Fruit fly (Drosophila melanogaster) whole organism, embryonic: Measurements from ENCODE around the gene mdu.

Experiments
- Asciz ChIP-seq: fragments of 200-800 bp; sonication (Bioruptor generic); optimal IDR thresholded peaks from 2 replicates; lab custom pipeline; 2017; ENCODE audit warnings: missing biosample characterization, mild to moderate bottlenecking, missing genetic modification characterization, missing genetic modification reagents
- BtbVII ChIP-seq: fragments of 200-800 bp; sonication (Bioruptor generic); optimal IDR thresholded peaks from 3 replicates; lab custom pipeline; 2017; ENCODE audit warnings: missing biosample characterization, mild to moderate bottlenecking, missing genetic modification characterization
- CG10565 ChIP-seq: fragments of 200-800 bp; sonication (Bioruptor generic); optimal IDR thresholded peaks from 3 replicates; lab custom pipeline; 2016; ENCODE audit warnings: missing biosample characterization, mild to moderate bottlenecking, missing genetic modification characterization
- CG11398 ChIP-seq: fragments of 200-800 bp; sonication (Bioruptor generic); optimal IDR thresholded peaks from 2 replicates; lab custom pipeline; 2016; ENCODE audit warnings: missing biosample characterization, missing genetic modification characterization
- CG12391 ChIP-seq: fragments of 200-800 bp; sonication (Bioruptor generic); optimal IDR thresholded peaks from 3 replicates; lab custom pipeline; 2018; ENCODE audit warnings: missing biosample characterization, mild to moderate bottlenecking, missing genetic modification characterization, moderate library complexity
- CG16779 ChIP-seq: fragments of 200-800 bp; sonication (Bioruptor generic); IDR thresholded peaks from 2 replicates; pipeline ENCODE4 v1.3.6; 2022; ENCODE audit warnings: missing biosample characterization, missing genetic modification characterization
- CG17568 ChIP-seq: fragments of 200-800 bp; sonication (Bioruptor generic); optimal IDR thresholded peaks from 2 replicates; lab custom pipeline; 2018; ENCODE audit warnings: missing biosample characterization, mild to moderate bottlenecking, missing genetic modification characterization, moderate library complexity
- CG1832 ChIP-seq: fragments of 200-800 bp; sonication (Bioruptor generic); optimal IDR thresholded peaks from 2 replicates; lab custom pipeline; 2017; ENCODE audit warnings: missing biosample characterization, mild to moderate bottlenecking, missing genetic modification characterization, inconsistent platforms
- CG2116 ChIP-seq: fragments of 200-800 bp; sonication (Bioruptor generic); optimal IDR thresholded peaks from 3 replicates; lab custom pipeline; 2018; ENCODE audit warnings: missing biosample characterization, mild to moderate bottlenecking, missing genetic modification characterization
- CG3726 ChIP-seq: fragments of 200-800 bp; sonication (Bioruptor generic); IDR thresholded peaks from 3 replicates; pipeline ENCODE4, ENCODE4 v1.3.6; 2022; ENCODE audit warnings: missing biosample characterization, missing genetic modification characterization
- CG3995 ChIP-seq: fragments of 200-800 bp; sonication (Bioruptor generic); optimal IDR thresholded peaks from 3 replicates; lab custom pipeline; 2016; ENCODE audit warnings: missing biosample characterization, missing genetic modification characterization
- CG4360 ChIP-seq: fragments of 200-800 bp; sonication (Bioruptor generic); IDR thresholded peaks from 2 replicates; pipeline ENCODE4 v1.3.6; 2022; ENCODE audit warnings: missing biosample characterization, missing genetic modification characterization
- CG8359 ChIP-seq: fragments of 200-800 bp; sonication (Bioruptor generic); optimal IDR thresholded peaks from 2 replicates; lab custom pipeline; 2017; ENCODE audit warnings: missing biosample characterization, mild to moderate bottlenecking, missing genetic modification characterization, borderline replicate concordance
- CG8388 ChIP-seq: fragments of 200-800 bp; sonication (Bioruptor generic); optimal IDR thresholded peaks from 2 replicates; lab custom pipeline; 2019; ENCODE audit warnings: missing biosample characterization, mild to moderate bottlenecking, missing genetic modification characterization, moderate library complexity
- CTCF ChIP-seq: fragments of 200-800 bp; sonication (Bioruptor generic); optimal IDR thresholded peaks from 2 replicates; lab custom pipeline; 2017; ENCODE audit warnings: missing biosample characterization, mild to moderate bottlenecking, missing genetic modification characterization, moderate library complexity
- Dip3 ChIP-seq: fragments of 200-800 bp; sonication (Bioruptor generic); optimal IDR thresholded peaks from 3 replicates; lab custom pipeline; 2016; ENCODE audit warnings: missing biosample characterization, missing genetic modification characterization
- Ets65A ChIP-seq: fragments of 200-800 bp; sonication (Bioruptor generic); peaks from one replicate; lab custom pipeline; 2016; ENCODE audit warnings: missing biosample characterization, missing genetic modification characterization
- H2.0 ChIP-seq: fragments of 200-800 bp; sonication (Bioruptor generic); IDR thresholded peaks from 2 replicates; pipeline ENCODE4 v1.3.6; 2022; ENCODE audit warnings: missing biosample characterization, missing genetic modification characterization
- HLHmδ ChIP-seq: fragments of 200-800 bp; sonication (Bioruptor generic); optimal IDR thresholded peaks from 2 replicates; lab custom pipeline; 2018; ENCODE audit warnings: missing biosample characterization, mild to moderate bottlenecking, missing genetic modification characterization, moderate library complexity
- Hand ChIP-seq: fragments of 200-800 bp; sonication (Bioruptor generic); optimal IDR thresholded peaks from 2 replicates; lab custom pipeline; 2017; ENCODE audit warnings: mild to moderate bottlenecking, missing biosample characterization, missing genetic modification reagents, missing genetic modification characterization
- Med ChIP-seq: fragments of 200-800 bp; sonication (Bioruptor generic); peaks from one replicate; lab custom pipeline; 2016; ENCODE audit warnings: missing biosample characterization, missing genetic modification characterization, mild to moderate bottlenecking, inconsistent platforms, moderate library complexity
- Mrtf ChIP-seq: fragments of 200-800 bp; sonication (Bioruptor generic); IDR thresholded peaks from 3 replicates; pipeline ENCODE4 v1.3.6; 2022; ENCODE audit warnings: missing biosample characterization, missing genetic modification characterization
- NC2β ChIP-seq: fragments of 200-800 bp; sonication (Bioruptor generic); optimal IDR thresholded peaks from 2 replicates; lab custom pipeline; 2016; ENCODE audit warnings: missing biosample characterization, missing genetic modification characterization
- Oli ChIP-seq: fragments of 200-800 bp; sonication (Bioruptor generic); optimal IDR thresholded peaks from 2 replicates; lab custom pipeline; 2018; ENCODE audit warnings: missing biosample characterization, mild to moderate bottlenecking, missing genetic modification characterization, moderate library complexity
- Rx ChIP-seq: fragments of 200-800 bp; sonication (Bioruptor generic); IDR thresholded peaks from 2 replicates; pipeline ENCODE4 v1.3.6; 2022; ENCODE audit warnings: missing biosample characterization, missing genetic modification characterization
- Side ChIP-seq: fragments of 200-800 bp; sonication (Bioruptor generic); optimal IDR thresholded peaks from 2 replicates; lab custom pipeline; 2016; ENCODE audit warnings: missing biosample characterization, missing genetic modification characterization
- Sin3A ChIP-seq: fragments of >200 bp; optimal IDR thresholded peaks from 2 replicates; lab custom pipeline; 2018
- Six4 ChIP-seq: fragments of 200-800 bp; sonication (Bioruptor generic); optimal IDR thresholded peaks from 2 replicates; lab custom pipeline; 2016; ENCODE audit warnings: missing biosample characterization, missing genetic modification characterization
- Sox100B ChIP-seq: fragments of 200-800 bp; sonication (Bioruptor generic); optimal IDR thresholded peaks from 3 replicates; lab custom pipeline; 2018; ENCODE audit warnings: missing biosample characterization, mild to moderate bottlenecking, missing genetic modification characterization
- abd-A ChIP-seq: fragments of 200-800 bp; sonication (Bioruptor generic); optimal IDR thresholded peaks from 3 replicates; lab custom pipeline; 2019; ENCODE audit warnings: missing biosample characterization, mild to moderate bottlenecking, missing genetic modification characterization, moderate library complexity
- ash1 ChIP-seq: fragments of 200-800 bp; sonication (Bioruptor generic); optimal IDR thresholded peaks from 2 replicates; lab custom pipeline; 2018; ENCODE audit warnings: missing biosample characterization, mild to moderate bottlenecking, missing genetic modification characterization
- bab2 ChIP-seq: fragments of 200-800 bp; sonication (Bioruptor generic); optimal IDR thresholded peaks from 2 replicates; lab custom pipeline; 2016; ENCODE audit warnings: missing biosample characterization, missing genetic modification characterization
- bowl ChIP-seq: fragments of 200-800 bp; sonication (Bioruptor generic); IDR thresholded peaks from 2 replicates; pipeline ENCODE4 v1.3.6; 2022; ENCODE audit warnings: missing biosample characterization, missing genetic modification characterization
- cas ChIP-seq: fragments of 200-800 bp; sonication (Bioruptor generic); IDR thresholded peaks from 2 replicates; pipeline ENCODE4 v1.3.6; 2022; ENCODE audit warnings: missing biosample characterization, missing genetic modification characterization
- ci ChIP-seq: fragments of 200-800 bp; sonication (Bioruptor generic); IDR thresholded peaks from 3 replicates; pipeline ENCODE4 v1.3.6; 2022; ENCODE audit warnings: missing biosample characterization, missing genetic modification characterization
- corto ChIP-seq: fragments of 200-800 bp; sonication (Bioruptor generic); optimal IDR thresholded peaks from 2 replicates; lab custom pipeline; 2016; ENCODE audit warnings: missing biosample characterization, mild to moderate bottlenecking, missing genetic modification characterization, moderate library complexity
- crp ChIP-seq, 2 experiments: fragments of 200-800 bp; sonication (Bioruptor generic); optimal IDR thresholded peaks; 2 replicates in 1 of 2; 3 replicates in 1 of 2; lab custom pipeline; 2017; ENCODE audit warnings: missing biosample characterization in 2 of 2, missing genetic modification characterization in 2 of 2, mild to moderate bottlenecking in 1 of 2, moderate library complexity in 1 of 2
- grau ChIP-seq: fragments of 200-800 bp; optimal IDR thresholded peaks from 3 replicates; lab custom pipeline; 2019; ENCODE audit warnings: missing biosample characterization, mild to moderate bottlenecking, missing genetic modification characterization, moderate library complexity
- kay ChIP-seq: fragments of 200-800 bp; sonication (Bioruptor generic); optimal IDR thresholded peaks from 2 replicates; lab custom pipeline; 2016; ENCODE audit warnings: missing biosample characterization, missing genetic modification characterization
- odd ChIP-seq: fragments of 200-800 bp; sonication (Bioruptor generic); optimal IDR thresholded peaks from 2 replicates; lab custom pipeline; 2017; ENCODE audit warnings: missing biosample characterization, mild to moderate bottlenecking, missing genetic modification characterization
- pfk ChIP-seq: fragments of 200-800 bp; sonication (Bioruptor generic); optimal IDR thresholded peaks from 2 replicates; lab custom pipeline; 2018; ENCODE audit warnings: missing biosample characterization, mild to moderate bottlenecking, missing genetic modification characterization, moderate library complexity
- phol ChIP-seq: fragments of 200-800 bp; sonication (Bioruptor generic); optimal IDR thresholded peaks from 3 replicates; lab custom pipeline; 2018; ENCODE audit warnings: missing biosample characterization, mild to moderate bottlenecking, missing genetic modification characterization, moderate library complexity
- sd ChIP-seq: fragments of 200-800 bp; sonication (Bioruptor generic); optimal IDR thresholded peaks from 3 replicates; lab custom pipeline; 2018; ENCODE audit warnings: missing biosample characterization, mild to moderate bottlenecking, missing genetic modification characterization, moderate library complexity
- shn ChIP-seq: fragments of 200-800 bp; sonication (Bioruptor generic); optimal IDR thresholded peaks from 3 replicates; lab custom pipeline; 2016; ENCODE audit warnings: missing biosample characterization, missing genetic modification characterization
- sob ChIP-seq: fragments of 200-800 bp; sonication (Bioruptor generic); IDR thresholded peaks from 2 replicates; pipeline ENCODE4 v1.3.6; 2022; ENCODE audit warnings: missing biosample characterization, missing genetic modification characterization
- sr ChIP-seq: fragments of 200-800 bp; sonication (Bioruptor generic); IDR thresholded peaks from 3 replicates; pipeline ENCODE4 v1.3.6; 2022; ENCODE audit warnings: missing biosample characterization, missing genetic modification characterization
- stc ChIP-seq: fragments of 200-800 bp; sonication (Bioruptor generic); IDR thresholded peaks from 2 replicates; pipeline ENCODE4 v1.3.6; 2022; ENCODE audit warnings: missing biosample characterization, missing genetic modification characterization
- tio ChIP-seq: fragments of 200-800 bp; sonication (Bioruptor generic); optimal IDR thresholded peaks from 2 replicates; lab custom pipeline; 2017; ENCODE audit warnings: missing biosample characterization, missing genetic modification characterization, inconsistent platforms
- usp ChIP-seq: fragments of >200 bp; optimal IDR thresholded peaks from 2 replicates; lab custom pipeline; 2017; ENCODE audit warnings: missing biosample characterization, missing genetic modification characterization
- yki ChIP-seq: fragments of >200 bp; optimal IDR thresholded peaks from 3 replicates; lab custom pipeline; 2018

The mdu gene

DNA sequence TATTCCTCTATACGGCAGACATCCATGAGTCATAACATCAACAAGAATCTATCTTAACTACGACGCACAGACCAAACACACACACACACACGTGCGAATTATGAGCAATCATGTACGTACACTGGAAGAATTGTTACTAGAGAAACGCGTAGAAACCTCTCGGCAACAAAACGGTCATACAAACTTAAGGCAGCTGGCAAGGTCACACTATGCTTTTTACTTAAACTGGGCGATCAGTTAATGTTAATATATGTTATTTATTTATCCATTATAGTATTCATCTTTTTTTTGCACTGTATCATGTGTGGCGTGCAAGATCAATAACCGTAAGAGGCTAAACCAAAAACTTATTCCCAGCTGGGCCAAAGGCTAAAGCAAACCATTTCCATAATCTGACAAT is 42.2 kb downstream of the mdu start (continued):
- TF ChIP-seq sr (GFP tag; lab: Robert Waterston, UW) = no peak
- no peak for TF ChIP-seq Sox100B (GFP tag; lab: Kevin White, UChicago)
- TF ChIP-seq odd (GFP tag; lab: Kevin White, UChicago) = no peak

DNA sequence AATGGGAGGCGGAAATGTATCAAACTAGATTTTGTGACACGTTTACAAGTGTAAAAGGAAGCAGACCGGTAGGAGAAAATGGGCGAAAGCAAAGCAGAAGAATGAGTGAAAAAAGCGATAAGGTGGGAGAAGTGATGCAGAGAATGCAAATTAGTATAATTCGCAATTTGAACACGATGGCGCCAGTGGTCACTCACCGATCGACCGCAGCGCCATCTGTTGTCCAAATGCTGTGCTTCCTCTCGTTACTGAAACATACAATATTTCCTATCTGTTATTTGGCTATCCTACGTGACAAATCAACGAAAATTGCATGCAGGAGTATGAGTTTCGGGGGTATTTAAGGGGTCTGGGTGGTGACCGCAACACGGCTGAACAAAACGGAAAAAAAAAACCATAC is 43.8 kb downstream of the mdu start:
- TF ChIP-seq CTCF (GFP tag; lab: Kevin White, UChicago) = peak; percentile 82
- no peak for TF ChIP-seq phol (tag; lab: Kevin White, UChicago)
- TF ChIP-seq sob = no peak
- no peak for TF ChIP-seq Six4 (GFP tag; lab: Kevin White, UChicago)

DNA sequence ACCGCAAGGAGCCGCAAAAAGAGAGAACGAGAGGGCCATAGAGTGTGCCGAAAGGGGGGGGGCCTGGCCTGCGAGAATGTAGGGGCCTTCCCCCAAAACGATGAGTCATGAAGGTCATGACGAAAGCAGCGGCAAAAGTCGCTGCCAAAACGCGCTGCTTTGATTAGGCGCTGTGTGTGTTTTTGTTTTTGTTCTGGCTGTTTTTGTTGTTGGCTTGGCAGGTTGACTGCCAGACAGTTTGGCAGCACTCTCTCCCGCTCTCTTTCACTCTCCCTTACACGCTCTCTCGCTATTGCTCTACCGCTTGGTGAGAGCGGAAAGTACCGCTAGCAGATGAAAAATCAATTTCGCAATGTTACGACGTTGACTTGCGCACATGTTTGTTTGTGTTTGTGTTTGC is 49.1 kb downstream of the mdu start:
- TF ChIP-seq ci (GFP tag; lab: Robert Waterston, UW) (peak; percentile 31; the same call in 1 of the 3 replicates), CG12391 (tag; lab: Kevin White, UChicago) (no peak), Ets65A (GFP tag; lab: Kevin White, UChicago) (peak; percentile 85), bab2 (GFP tag; lab: Kevin White, UChicago) (no peak), grau (tag; lab: Kevin White, UChicago) (no peak), yki (lab: Kevin White, UChicago) (peak; percentile 15), crp (GFP tag; optimal IDR thresholded peaks at IDR 0.05; lab: Kevin White, UChicago) (no peak), Asciz (no peak), Dip3 (GFP tag; lab: Kevin White, UChicago) (no peak), H2.0 (GFP tag; lab: Robert Waterston, UW) (no peak), Sin3A (no peak), CG1832 (GFP tag; lab: Kevin White, UChicago) (no peak), stc (no peak), CG16779 (GFP tag; lab: Robert Waterston, UW) (no peak), CG8359 (GFP tag; lab: Kevin White, UChicago) (peak; percentile 33), NC2β (GFP tag; lab: Kevin White, UChicago) (no peak), shn (GFP tag; lab: Kevin White, UChicago) (peak; percentile 49), kay (GFP tag; lab: Kevin White, UChicago) (peak; percentile 23), corto (GFP tag; lab: Kevin White, UChicago) (no peak), CG3995 (GFP tag; lab: Kevin White, UChicago) (no peak), CG3726 (GFP tag; lab: Robert Waterston, UW) (no peak), pfk (GFP tag; lab: Kevin White, UChicago) (no peak), usp (GFP tag; lab: Kevin White, UChicago) (no peak), Med (GFP tag; lab: Kevin White, UChicago) (peak; percentile 62), CG10565 (GFP tag; lab: Kevin White, UChicago) (no peak), cas (no peak), abd-A (tag; lab: Kevin White, UChicago) (peak; percentile 8), HLHmδ (no peak), ash1 (GFP tag; lab: Kevin White, UChicago) (no peak), Rx (no peak), CG11398 (GFP tag; lab: Kevin White, UChicago) (no peak), CG2116 (GFP tag; lab: Kevin White, UChicago) (no peak), Mrtf (GFP tag; lab: Robert Waterston, UW) (no peak), CG17568 (GFP tag; lab: Kevin White, UChicago) (no peak), sd (peak; percentile 35), tio (GFP tag; lab: Kevin White, UChicago) (no peak), CG4360 (GFP tag; lab: Robert Waterston, UW) (peak; percentile 39; the same call in 1 of the 2 replicates), Oli (tag; lab: Kevin White, UChicago) (no peak), Side (no peak), BtbVII (no peak), Hand (no peak), bowl (no peak), CG8388 (no peak)
